Worm (Caenorhabditis elegans) whole organism, young adult: ENCODE data around the gene Y54G2A.41.

Experiments
- C17E4.6 ChIP-seq: fragments of 200-800 bp; sonication (Bioruptor generic); IDR thresholded peaks from 2 replicates; pipeline ENCODE4 v1.3.6; 2022; ENCODE audit warnings: missing genetic modification reagents, missing genetic modification characterization, missing compliant biosample characterization
- F22D6.2 ChIP-seq: sonication (generic microtip); optimal IDR thresholded peaks from 2 replicates; lab custom pipeline; 2016; ENCODE audit warnings: mild to moderate bottlenecking, missing genetic modification characterization, missing compliant biosample characterization
- F55B11.4 ChIP-seq: sonication (generic microtip); optimal IDR thresholded peaks from 2 replicates; lab custom pipeline; 2016; ENCODE audit warnings: missing compliant biosample characterization, missing genetic modification characterization, borderline replicate concordance; ENCODE audit not compliant: insufficient read depth
- K11D2.4 ChIP-seq: fragments of 200-800 bp; sonication (Bioruptor generic); IDR thresholded peaks from 2 replicates; pipeline ENCODE4 v1.3.6; 2022; ENCODE audit warnings: missing genetic modification reagents, missing genetic modification characterization, missing compliant biosample characterization
- K12H6.12 ChIP-seq: fragments of 200-800 bp; sonication (Bioruptor generic); optimal IDR thresholded peaks from 2 replicates; lab custom pipeline; 2018; ENCODE audit warnings: mild to moderate bottlenecking, missing genetic modification characterization, missing compliant biosample characterization
- ama-1 ChIP-seq, 3 experiments: fragments of 150-350 bp in 1 of 3; sonication (generic microtip) in 2 of 3; optimal IDR thresholded peaks; 2 replicates each; lab custom pipeline; 2014 to 2018; ENCODE audit warnings: missing biosample characterization in 2 of 3, missing genetic modification characterization in 2 of 3, missing genetic modification reagents in 2 of 3
- atf-7 ChIP-seq: sonication (generic microtip); optimal IDR thresholded peaks from 2 replicates; lab custom pipeline; 2017; ENCODE audit warnings: mild to moderate bottlenecking, missing genetic modification characterization, missing compliant biosample characterization
- athp-1 ChIP-seq: sonication (generic microtip); optimal IDR thresholded peaks from 2 replicates; lab custom pipeline; 2017; ENCODE audit warnings: mild to moderate bottlenecking, missing genetic modification characterization, missing compliant biosample characterization
- cebp-1 ChIP-seq, 2 experiments: fragments of 200-800 bp in 1 of 2; sonication (Bioruptor generic) in 1 of 2; sonication (generic microtip) in 1 of 2; IDR thresholded peaks in 1 of 2; optimal IDR thresholded peaks in 1 of 2; 2 replicates each; pipeline versions ENCODE4 v1.3.6 to Lab custom; 2017 to 2022; ENCODE audit warnings: missing compliant biosample characterization in 2 of 2, missing genetic modification characterization in 2 of 2, mild to moderate bottlenecking in 1 of 2, missing genetic modification reagents in 1 of 2, moderate library complexity in 1 of 2
- cebp-2 ChIP-seq: fragments of 200-800 bp; sonication (Bioruptor generic); IDR thresholded peaks from 2 replicates; pipeline ENCODE4 v1.3.6; 2022; ENCODE audit warnings: missing genetic modification characterization, missing compliant biosample characterization
- ceh-27 ChIP-seq: fragments of 200-800 bp; sonication (Bioruptor generic); optimal IDR thresholded peaks from 2 replicates; lab custom pipeline; 2018; ENCODE audit warnings: mild to moderate bottlenecking, missing genetic modification characterization, moderate library complexity, missing compliant biosample characterization
- ceh-79 ChIP-seq: sonication (generic microtip); optimal IDR thresholded peaks from 2 replicates; lab custom pipeline; 2017; ENCODE audit warnings: mild to moderate bottlenecking, missing genetic modification characterization, missing compliant biosample characterization
- dox-1 ChIP-seq: fragments of 200-800 bp; sonication (Bioruptor generic); IDR thresholded peaks from 2 replicates; pipeline ENCODE4 v1.3.6; 2022; ENCODE audit warnings: missing genetic modification reagents, missing genetic modification characterization, missing compliant biosample characterization
- dpl-1 ChIP-seq: fragments of 150-350 bp; optimal IDR thresholded peaks from 2 replicates; lab custom pipeline; 2014; ENCODE audit warnings: missing biosample characterization, missing genetic modification reagents, missing genetic modification characterization
- egrh-3 ChIP-seq: fragments of 200-800 bp; sonication (Bioruptor generic); IDR thresholded peaks from 2 replicates; pipeline ENCODE4 v1.3.6; 2022; ENCODE audit warnings: missing genetic modification reagents, missing genetic modification characterization, missing compliant biosample characterization
- fkh-3 ChIP-seq: sonication (generic microtip); optimal IDR thresholded peaks from 2 replicates; lab custom pipeline; 2016; ENCODE audit warnings: mild to moderate bottlenecking, missing genetic modification characterization, missing compliant biosample characterization
- gei-17 ChIP-seq: fragments of 200-800 bp; sonication (Bioruptor generic); optimal IDR thresholded peaks from 2 replicates; lab custom pipeline; 2018; ENCODE audit warnings: mild to moderate bottlenecking, missing genetic modification characterization, missing compliant biosample characterization
- him-1 ChIP-seq: sonication (generic microtip); optimal IDR thresholded peaks from 2 replicates; lab custom pipeline; 2016; ENCODE audit warnings: missing genotype, missing genetic modification reagents, missing genetic modification characterization, missing compliant biosample characterization
- hmg-1.2 ChIP-seq: fragments of 200-800 bp; sonication (Bioruptor generic); IDR thresholded peaks from 2 replicates; pipeline ENCODE4 v1.3.6; 2022; ENCODE audit warnings: missing genetic modification reagents, missing genetic modification characterization, missing compliant biosample characterization
- lag-1 ChIP-seq: fragments of 200-800 bp; sonication (Bioruptor generic); IDR thresholded peaks from 2 replicates; pipeline ENCODE4 v1.3.6; 2022; ENCODE audit warnings: missing genetic modification reagents, missing genetic modification characterization, missing compliant biosample characterization
- lin-35 ChIP-seq, 3 experiments: fragments of 150-350 bp in 2 of 3; sonication (generic microtip) in 1 of 3; optimal IDR thresholded peaks; 2 replicates each; lab custom pipeline; 2014 to 2018; ENCODE audit warnings: missing biosample characterization in 3 of 3, missing genetic modification characterization in 3 of 3, missing genetic modification reagents in 3 of 3
- lin-54 ChIP-seq: fragments of 200-800 bp; sonication (Bioruptor generic); optimal IDR thresholded peaks from 2 replicates; lab custom pipeline; 2018; ENCODE audit warnings: mild to moderate bottlenecking, missing genetic modification characterization, missing compliant biosample characterization
- madf-3 ChIP-seq: fragments of 200-800 bp; sonication (Bioruptor generic); IDR thresholded peaks from 2 replicates; pipeline ENCODE4 v1.3.6; 2022; ENCODE audit warnings: missing genetic modification reagents, missing genetic modification characterization, missing compliant biosample characterization
- mcd-1 ChIP-seq: fragments of 200-800 bp; sonication (Bioruptor generic); IDR thresholded peaks from 2 replicates; pipeline ENCODE4 v1.3.6; 2022; ENCODE audit warnings: missing genetic modification reagents, missing genetic modification characterization, missing compliant biosample characterization
- mxl-1 ChIP-seq: sonication (generic microtip); optimal IDR thresholded peaks from 2 replicates; lab custom pipeline; 2016; ENCODE audit warnings: missing genetic modification characterization, missing compliant biosample characterization
- nfyb-1 ChIP-seq: fragments of 200-800 bp; sonication (Bioruptor generic); IDR thresholded peaks from 2 replicates; pipeline ENCODE4 v1.3.6; 2022; ENCODE audit warnings: missing genetic modification reagents, missing genetic modification characterization, missing compliant biosample characterization
- nhr-120 ChIP-seq: fragments of 200-800 bp; sonication (Bioruptor generic); IDR thresholded peaks from 2 replicates; pipeline ENCODE4 v1.3.6; 2022; ENCODE audit warnings: missing genetic modification characterization, missing compliant biosample characterization
- pbrm-1 ChIP-seq: fragments of 200-800 bp; sonication (Bioruptor generic); IDR thresholded peaks from 2 replicates; pipeline ENCODE4 v1.3.6; 2022; ENCODE audit warnings: missing genetic modification reagents, missing genetic modification characterization, missing compliant biosample characterization
- pha-4 ChIP-seq: fragments of 150-350 bp; sonication (generic microtip); optimal IDR thresholded peaks from 2 replicates; lab custom pipeline; 2014; ENCODE audit warnings: missing biosample characterization, missing genetic modification reagents, missing genetic modification characterization
- repo-1 ChIP-seq: sonication (generic microtip); optimal IDR thresholded peaks from 2 replicates; lab custom pipeline; 2017; ENCODE audit warnings: mild to moderate bottlenecking, missing genetic modification characterization, missing compliant biosample characterization
- tbp1 ChIP-seq: fragments of 200-800 bp; sonication (Bioruptor generic); optimal IDR thresholded peaks from 2 replicates; lab custom pipeline; 2018; ENCODE audit warnings: mild to moderate bottlenecking, missing genetic modification characterization, missing compliant biosample characterization
- tbx-9 ChIP-seq: sonication (generic microtip); optimal IDR thresholded peaks from 2 replicates; lab custom pipeline; 2016; ENCODE audit warnings: borderline replicate concordance, missing genetic modification characterization, inconsistent platforms, missing compliant biosample characterization
- tlf-1 ChIP-seq: fragments of 200-800 bp; sonication (Bioruptor generic); optimal IDR thresholded peaks from 2 replicates; lab custom pipeline; 2018; ENCODE audit warnings: mild to moderate bottlenecking, missing genetic modification characterization, missing compliant biosample characterization
- zfh-2 ChIP-seq: fragments of 200-800 bp; sonication (Bioruptor generic); conservative IDR thresholded peaks from 2 replicates; pipeline ENCODE4 v1.3.6; 2022; ENCODE audit warnings: missing genetic modification reagents, missing genetic modification characterization, missing compliant biosample characterization
- ztf-18 ChIP-seq: sonication (generic microtip); optimal IDR thresholded peaks from 2 replicates; lab custom pipeline; 2016; ENCODE audit warnings: missing genotype, mild to moderate bottlenecking, missing genetic modification characterization, missing compliant biosample characterization
- ztf-28 ChIP-seq: fragments of 200-800 bp; sonication (Bioruptor generic); IDR thresholded peaks from 2 replicates; pipeline ENCODE4 v1.3.6; 2022; ENCODE audit warnings: missing genetic modification reagents, missing genetic modification characterization, missing compliant biosample characterization
- ztf-6 ChIP-seq: fragments of 200-800 bp; sonication (Bioruptor generic); IDR thresholded peaks from 2 replicates; pipeline ENCODE4 v1.3.6; 2022; ENCODE audit warnings: missing genetic modification reagents, missing genetic modification characterization, missing compliant biosample characterization

Gene Y54G2A.41

ce11 chrIV:2774500-2774899 lies 22.8 kb downstream of the Y54G2A.41 start (continued):
- no peak for TF ChIP-seq atf-7 (tag; lab: Kevin White, UChicago)
- TF ChIP-seq ama-1 (optimal IDR thresholded peaks at IDR 0.05; lab: Kevin White, UChicago), result peak; percentile 60
- TF ChIP-seq ama-1 (GFP tag; optimal IDR thresholded peaks at IDR 0.05; lab: Kevin White, UChicago), result no peak
- no peak for TF ChIP-seq lag-1 (GFP tag; lab: Robert Waterston, UW)
- 0 out of 2 replicates have a peak, but pooled peaks have one; percentile 56 for TF ChIP-seq madf-3 (GFP tag; lab: Robert Waterston, UW)
- no peak for TF ChIP-seq ceh-79 (tag; lab: Kevin White, UChicago)
- TF ChIP-seq ztf-6, result no peak
- TF ChIP-seq him-1 (tag; lab: Kevin White, UChicago), result no peak
- peak; percentile 62 for TF ChIP-seq ceh-27 (GFP tag; lab: Kevin White, UChicago)
- TF ChIP-seq lin-35 (GFP tag; optimal IDR thresholded peaks at IDR 0.05; lab: Kevin White, UChicago), result peak in 1 of 3 experiments; percentile 28
- peak; percentile 79 for TF ChIP-seq pha-4 (tag; lab: Kevin White, UChicago)
- no peak for TF ChIP-seq cebp-2 (GFP tag; lab: Robert Waterston, UW)
- TF ChIP-seq ztf-28 (GFP tag; lab: Robert Waterston, UW), result no peak
- TF ChIP-seq C17E4.6 (GFP tag; lab: Robert Waterston, UW), result no peak
- TF ChIP-seq fkh-3, result no peak
- TF ChIP-seq F55B11.4, result no peak
- TF ChIP-seq nfyb-1, result peak; percentile 54; the same call in 1 of the 2 replicates
- no peak for TF ChIP-seq athp-1 (tag; lab: Kevin White, UChicago)
- TF ChIP-seq F22D6.2, result no peak
- TF ChIP-seq nhr-120 (GFP tag; lab: Robert Waterston, UW), result no peak
- TF ChIP-seq gei-17 (GFP tag; lab: Kevin White, UChicago), result peak; percentile 6
- TF ChIP-seq K12H6.12, result peak; percentile 73
- peak; percentile 45 for TF ChIP-seq tbp1 (GFP tag; lab: Kevin White, UChicago)
- TF ChIP-seq dpl-1 (GFP tag; lab: Kevin White, UChicago), result no peak
- TF ChIP-seq lin-54, result peak; percentile 41
- no peak for TF ChIP-seq tbx-9 (tag; lab: Kevin White, UChicago)
- peak; percentile 22 for TF ChIP-seq ztf-18 (tag; lab: Kevin White, UChicago)
- no peak for TF ChIP-seq repo-1 (tag; lab: Kevin White, UChicago)
- TF ChIP-seq tlf-1 (GFP tag; lab: Kevin White, UChicago), result no peak
- peak; percentile 82 for TF ChIP-seq K11D2.4 (GFP tag; lab: Robert Waterston, UW)

- peak; percentile 39 for TF ChIP-seq K12H6.12
- 0 out of 2 replicates have a peak, but pooled peaks have one; percentile 38 for TF ChIP-seq pbrm-1
- peak; percentile 44; the same call in 1 of the 2 replicates for TF ChIP-seq mcd-1 (GFP tag; lab: Robert Waterston, UW)
- peak; percentile 26; the same call in 1 of the 2 replicates for TF ChIP-seq dox-1 (GFP tag; lab: Robert Waterston, UW)
- TF ChIP-seq nfyb-1, result peak; percentile 54; the same call in 1 of the 2 replicates
- peak; percentile 51; the same call in 1 of the 2 replicates for TF ChIP-seq egrh-3 (GFP tag; lab: Robert Waterston, UW)
- no peak for TF ChIP-seq cebp-1 (GFP tag; IDR thresholded peaks at IDR 0.05; lab: Robert Waterston, UW)
- peak; percentile 43 for TF ChIP-seq cebp-1 (tag; optimal IDR thresholded peaks at IDR 0.05; lab: Kevin White, UChicago)
- TF ChIP-seq mxl-1 (tag; lab: Kevin White, UChicago), result no peak
- TF ChIP-seq hmg-1.2 (GFP tag; lab: Robert Waterston, UW), result peak; percentile 78
- no peak for TF ChIP-seq madf-3 (GFP tag; lab: Robert Waterston, UW)
- TF ChIP-seq zfh-2, result peak; percentile 95
- TF ChIP-seq F55B11.4, result no peak
Observed at ce11 chrIV:2775992-2776630, 24.4 kb downstream of the Y54G2A.41 start.
